Worm (Caenorhabditis elegans): ENCODE data around the gene nlp-60.

Gene nlp-60

DNA sequence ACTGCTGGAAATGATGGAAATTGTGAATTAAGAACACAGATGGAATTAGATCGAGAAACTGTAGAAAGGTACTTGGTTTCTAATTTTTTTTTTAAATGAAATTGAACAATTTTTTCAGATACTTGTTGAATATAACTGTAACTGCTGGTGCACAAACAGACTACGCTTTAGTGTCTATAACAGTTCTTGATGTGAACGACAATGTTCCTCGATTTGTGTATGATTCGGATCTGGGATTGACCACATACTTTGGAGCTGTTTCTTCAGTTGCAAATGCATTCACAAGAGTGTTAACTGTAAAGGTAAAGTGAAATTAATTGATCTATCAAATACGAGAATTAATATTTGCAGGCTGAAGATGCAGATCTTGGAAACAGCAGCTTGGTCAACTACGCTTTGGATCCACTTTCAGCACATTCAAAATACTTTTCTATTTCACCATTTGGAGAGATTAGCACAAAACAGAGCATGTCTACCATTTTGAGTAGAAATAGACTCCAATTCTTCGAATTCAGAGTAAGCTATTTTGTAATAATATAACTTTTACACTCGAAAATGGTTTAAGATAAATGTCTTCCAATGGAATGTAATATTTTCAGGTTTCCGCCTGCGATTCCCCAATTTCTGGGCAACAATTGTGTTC lies 5.3 kb downstream of the nlp-60 start (continued):
- TF ChIP-seq lin-26 (GFP tag; IDR thresholded peaks at IDR 0.05): no peak

DNA sequence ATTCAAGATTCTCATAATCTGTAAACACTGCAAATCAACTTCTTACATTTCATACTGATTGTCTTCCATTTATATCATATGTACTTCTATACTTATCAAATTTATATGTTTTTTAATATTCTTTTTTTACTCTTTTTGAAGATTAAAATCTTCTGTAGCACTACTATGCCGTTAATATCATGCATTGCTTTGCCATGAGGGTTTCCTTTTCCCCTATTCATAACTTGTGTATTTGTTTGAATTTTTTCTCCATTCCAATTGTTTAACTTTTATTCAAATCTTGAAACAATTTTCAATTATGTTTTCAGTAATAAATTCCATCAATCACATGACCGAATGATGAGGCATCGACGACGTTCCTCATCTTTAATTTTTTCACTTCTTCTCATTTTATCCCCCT lies 10.5 kb downstream of the nlp-60 start, which contains the start of gene cdh-5:
Gene cdh-5 (plus strand): TSS at position 301 of the 400 bp plus-strand sequence.
- TF ChIP-seq F23B12.7 (tag; optimal IDR thresholded peaks at IDR 0.05; ENCODE audit: insufficient read depth) (no peak), dpff-1 (tag; optimal IDR thresholded peaks at IDR 0.05) (no peak), ceh-58 (GFP tag; IDR thresholded peaks at IDR 0.05) (no peak), him-1 (tag; optimal IDR thresholded peaks at IDR 0.05) (no peak), unc-130 (GFP tag; optimal IDR thresholded peaks at IDR 0.05) (no peak)

DNA sequence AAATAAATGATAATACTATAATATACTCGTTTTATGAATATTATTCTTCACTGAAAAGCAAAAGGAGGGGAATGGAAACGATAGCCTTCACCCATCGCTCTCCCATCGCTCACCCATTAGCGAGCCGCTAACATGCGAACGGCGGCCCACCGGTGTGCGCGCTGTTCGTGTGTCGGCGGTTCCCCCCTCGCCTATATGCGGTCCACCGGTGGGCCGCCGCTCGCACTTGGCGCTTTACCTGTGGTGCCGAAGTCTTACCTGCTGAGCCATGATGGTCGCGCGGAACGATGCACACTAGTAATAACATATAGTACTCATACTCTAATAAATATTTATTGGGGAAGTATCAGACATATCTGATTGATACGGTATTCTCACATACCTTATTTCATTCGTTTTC lies 12.0 kb downstream of the nlp-60 start:
- TF ChIP-seq egrh-3 (GFP tag; IDR thresholded peaks at IDR 0.05): peak; percentile 63; the same call in 1 of the 2 replicates

DNA sequence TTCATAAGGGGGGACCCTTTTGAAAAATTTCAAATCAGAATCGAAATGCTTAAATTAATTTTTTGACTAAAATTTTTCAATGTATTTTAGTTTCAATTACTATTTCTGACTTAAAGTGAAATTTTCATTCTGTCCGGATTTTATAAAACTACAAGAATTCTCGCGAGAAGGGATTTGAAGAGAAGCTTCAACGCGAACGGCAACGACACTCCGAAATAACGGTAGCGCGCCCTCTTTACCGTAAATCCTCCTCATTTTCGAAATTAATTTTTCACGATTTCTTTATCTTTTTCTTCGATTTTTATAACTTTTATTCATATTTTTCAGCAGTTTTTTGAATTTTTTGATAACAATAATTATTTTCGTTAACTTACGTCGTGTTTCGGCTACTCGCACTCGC lies 13.3 kb downstream of the nlp-60 start:
- TF ChIP-seq hmg-20 (GFP tag; IDR thresholded peaks at IDR 0.05): no peak
- TF ChIP-seq attf-3 (GFP tag; conservative IDR thresholded peaks at IDR 0.05): peak; percentile 94

DNA sequence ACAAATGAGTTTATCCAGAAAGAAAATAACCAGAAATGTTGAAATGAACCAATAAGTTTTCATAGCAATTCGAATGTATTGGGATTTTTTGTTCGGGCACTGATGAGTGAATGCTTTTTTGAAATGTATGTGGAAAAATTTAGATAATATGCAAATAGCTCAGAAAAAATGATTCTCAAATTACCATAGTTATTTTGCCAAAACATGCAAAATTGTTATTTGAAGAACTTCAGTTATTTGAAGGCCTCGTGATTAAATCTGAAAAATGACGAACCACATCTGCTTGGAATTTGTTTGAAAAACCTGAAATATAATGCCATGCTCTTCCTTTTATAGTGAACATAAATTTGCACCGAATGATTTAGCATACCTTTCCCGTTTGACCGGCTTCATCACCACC lies 21.0 kb downstream of the nlp-60 start, which contains the start of gene C49C8.6:
Gene C49C8.6 (minus strand): TSS at position 101 of the 400 bp plus-strand sequence.
- TF ChIP-seq egl-44 (GFP tag; IDR thresholded peaks at IDR 0.05) (no peak), ztf-25 (GFP tag; IDR thresholded peaks at IDR 0.05) (no peak), F37B4.10 (GFP tag; IDR thresholded peaks at IDR 0.05) (no peak), F49E8.2 (tag; optimal IDR thresholded peaks at IDR 0.05; ENCODE audit: insufficient read depth) (no peak), hmg-1.2 (GFP tag; IDR thresholded peaks at IDR 0.05) (no peak), F10E7.11 (tag; optimal IDR thresholded peaks at IDR 0.05) (no peak), hrde-1 (tag; optimal IDR thresholded peaks at IDR 0.05; ENCODE audit: borderline replicate concordance) (no peak), unc-62 (GFP tag; optimal IDR thresholded peaks at IDR 0.05) (no peak), ztf-18 (tag; optimal IDR thresholded peaks at IDR 0.05) (no peak), lin-40 (tag; optimal IDR thresholded peaks at IDR 0.05) (no peak)

DNA sequence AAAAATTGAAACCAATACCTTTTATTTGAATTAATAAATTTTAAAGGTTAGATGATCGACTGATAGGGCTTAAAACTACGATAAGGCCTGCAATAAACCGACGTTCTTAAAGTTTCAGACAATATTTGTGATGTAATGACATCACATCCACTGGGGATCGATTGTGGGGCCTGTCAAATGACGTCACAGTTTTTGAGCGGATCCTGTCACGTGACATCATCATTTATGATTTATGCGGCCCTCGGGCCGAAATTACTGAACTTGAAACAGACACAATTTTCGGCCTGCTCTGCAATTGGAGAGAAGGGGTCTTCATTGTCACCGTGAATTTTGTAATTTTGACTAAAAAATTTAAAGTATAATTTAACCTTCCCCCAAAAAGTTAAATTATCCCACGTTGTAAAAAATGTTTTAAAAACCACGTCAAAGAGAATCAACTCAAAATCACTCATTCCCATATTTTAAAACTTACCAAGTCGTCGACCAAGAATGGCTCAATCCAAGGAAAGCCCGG lies 25.0 kb downstream of the nlp-60 start, which contains the start of gene C49C8.1:
Gene C49C8.1 (plus strand): TSS at position 464 of the 514 bp plus-strand sequence.
- TF ChIP-seq ceh-40 (GFP tag; IDR thresholded peaks at IDR 0.05) (no peak), aptf-2 (GFP tag; conservative IDR thresholded peaks at IDR 0.05) (no peak), ceh-79 (tag; optimal IDR thresholded peaks at IDR 0.05) (no peak), hsf-1 (GFP tag; IDR thresholded peaks at IDR 0.05) (no peak), snpc-3.4 (tag; optimal IDR thresholded peaks at IDR 0.05) (no peak), nhr-27 (tag; optimal IDR thresholded peaks at IDR 0.05) (no peak), dox-1 (GFP tag; IDR thresholded peaks at IDR 0.05) (no peak)

DNA sequence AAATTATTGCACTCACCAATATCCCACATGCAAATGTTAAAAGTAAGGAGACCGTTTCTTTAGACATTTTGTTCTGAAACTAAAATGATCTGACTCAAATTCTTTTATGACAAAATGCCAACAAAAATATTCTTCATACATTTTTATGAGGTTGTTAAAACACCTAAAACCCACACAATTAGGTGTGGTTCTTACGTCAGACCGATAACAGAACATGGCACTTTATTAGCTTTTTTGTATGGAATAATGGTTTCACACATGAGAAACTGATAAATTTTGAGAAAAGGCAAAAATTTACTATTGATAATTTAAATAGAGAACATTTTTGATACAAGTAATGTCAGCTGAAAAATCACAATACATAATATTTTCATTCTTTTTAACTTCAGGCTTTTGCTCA lies 25.5 kb downstream of the nlp-60 start, which contains the start of gene C49C8.5:
Gene C49C8.5 (minus strand): TSS at position 73 of the 400 bp plus-strand sequence.
- TF ChIP-seq ztf-26 (tag; optimal IDR thresholded peaks at IDR 0.05): no peak
- TF ChIP-seq Y67H2A.10 (GFP tag; conservative IDR thresholded peaks at IDR 0.05): no peak
- no peak for TF ChIP-seq unc-62 (GFP tag; optimal IDR thresholded peaks at IDR 0.05)
- no peak for TF ChIP-seq egrh-3 (GFP tag; IDR thresholded peaks at IDR 0.05)
- no peak for TF ChIP-seq nfya-2 (GFP tag; IDR thresholded peaks at IDR 0.05)
- TF ChIP-seq ceh-91 (GFP tag; IDR thresholded peaks at IDR 0.05): no peak
- TF ChIP-seq him-1 (tag; optimal IDR thresholded peaks at IDR 0.05): no peak
- TF ChIP-seq ceh-40 (GFP tag; IDR thresholded peaks at IDR 0.05): no peak
- TF ChIP-seq athp-1 (tag; optimal IDR thresholded peaks at IDR 0.05): no peak
- no peak for TF ChIP-seq egl-18 (GFP tag; IDR thresholded peaks at IDR 0.05)
